Fruit fly (Drosophila melanogaster): ENCODE data around the gene Dhc36C.

Dhc36C gene

dm6 chr2L:17573063-17573462, 71.9 kb downstream of the Dhc36C start:
- TF ChIP-seq CG7045 (GFP tag; optimal IDR thresholded peaks at IDR 0.05): peak; percentile 20
- no peak for TF ChIP-seq CG33017 (tag; optimal IDR thresholded peaks at IDR 0.05)
- no peak for TF ChIP-seq Clk (GFP tag; optimal IDR thresholded peaks at IDR 0.05)
- TF ChIP-seq Crg-1 (GFP tag; optimal IDR thresholded peaks at IDR 0.05): no peak
- no peak for TF ChIP-seq kay (GFP tag; ENCODE audit: borderline replicate concordance)

- TF ChIP-seq cic (GFP tag; optimal IDR thresholded peaks at IDR 0.05) (peak; percentile 1), pad (GFP tag; optimal IDR thresholded peaks at IDR 0.05) (peak; percentile 84), Clk (GFP tag; optimal IDR thresholded peaks at IDR 0.05) (no peak)
Observed at dm6 chr2L:17574337-17574912, 73.2 kb downstream of the Dhc36C start.

Data from whole organism, adult.